ENCODE assay signal across 5 fruit fly cellular contexts in the genomic region with DNA sequence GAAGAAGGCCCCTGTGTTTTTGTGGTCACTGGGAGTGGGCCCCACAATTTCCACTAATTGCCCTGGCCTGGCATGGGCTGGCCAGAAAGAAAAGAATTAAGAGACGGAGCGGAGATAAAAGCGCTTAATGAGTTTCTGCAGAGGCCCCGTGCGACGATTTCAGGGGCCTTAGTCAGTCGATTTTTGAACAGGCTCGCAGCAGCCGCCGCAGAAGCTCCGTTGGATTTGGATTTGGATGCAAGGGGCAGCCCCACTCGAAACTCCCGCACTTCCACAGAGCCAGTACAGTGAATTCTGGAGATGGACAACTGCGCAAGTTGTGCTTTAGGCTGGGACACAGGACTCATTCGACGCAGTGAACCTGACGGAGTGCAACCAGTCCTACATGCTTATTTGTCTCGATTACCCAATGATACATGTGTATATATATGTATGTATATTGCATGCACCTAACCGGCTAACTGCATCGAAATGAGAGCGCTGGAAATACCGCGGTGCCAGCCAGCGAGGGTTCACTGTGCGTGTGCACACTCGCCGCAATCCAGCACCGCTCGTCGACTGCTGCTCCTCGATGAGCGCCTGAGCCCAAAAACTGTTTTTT.
TF ChIP-seq lines count a peak whose summit lies in the region.

No protein-coding gene starts in this region.

- no peak for TF ChIP-seq CTCF in whole organism, embryonic (GFP tag; optimal IDR thresholded peaks at IDR 0.05; lab: Kevin White, UChicago)

TF ChIP-seq in whole organism, adult, 20 proteins besides CTCF, POLR2A, EP300 and RAD21 (continues in another document):
- TF ChIP-seq CG33017 (tag; optimal IDR thresholded peaks at IDR 0.05; lab: Kevin White, UChicago), result no peak
- no peak for TF ChIP-seq CG7045 (GFP tag; optimal IDR thresholded peaks at IDR 0.05; lab: Kevin White, UChicago)
- TF ChIP-seq CG5204 (GFP tag; optimal IDR thresholded peaks at IDR 0.05; lab: Kevin White, UChicago), result no peak
- no peak for TF ChIP-seq bab1 (GFP tag; optimal IDR thresholded peaks at IDR 0.05; lab: Kevin White, UChicago)
- no peak for TF ChIP-seq ovo (GFP tag; optimal IDR thresholded peaks at IDR 0.05; lab: Kevin White, UChicago)
- no peak for TF ChIP-seq Clk (GFP tag; optimal IDR thresholded peaks at IDR 0.05; lab: Kevin White, UChicago)
- no peak for TF ChIP-seq Crg-1 (GFP tag; optimal IDR thresholded peaks at IDR 0.05; lab: Kevin White, UChicago)
- TF ChIP-seq CG11617 (GFP tag; optimal IDR thresholded peaks at IDR 0.05; lab: Kevin White, UChicago), result no peak
- peak; percentile 44 for TF ChIP-seq pad (GFP tag; optimal IDR thresholded peaks at IDR 0.05; lab: Kevin White, UChicago)
- no peak for TF ChIP-seq cic (GFP tag; optimal IDR thresholded peaks at IDR 0.05; lab: Kevin White, UChicago)
- TF ChIP-seq tj (GFP tag; optimal IDR thresholded peaks at IDR 0.05; lab: Kevin White, UChicago), result no peak
- TF ChIP-seq CG14711 (tag; optimal IDR thresholded peaks at IDR 0.05; lab: Kevin White, UChicago), result no peak
- TF ChIP-seq CG12768 (GFP tag; optimal IDR thresholded peaks at IDR 0.05; lab: Kevin White, UChicago), result no peak
- no peak for TF ChIP-seq kay (GFP tag; lab: Kevin White, UChicago; ENCODE audit: borderline replicate concordance)
- TF ChIP-seq CG1620 (GFP tag; optimal IDR thresholded peaks at IDR 0.05; lab: Kevin White, UChicago), result no peak
- TF ChIP-seq cnc (optimal IDR thresholded peaks at IDR 0.05; lab: Kevin White, UChicago), result no peak
- no peak for TF ChIP-seq Mnt (GFP tag; optimal IDR thresholded peaks at IDR 0.05; lab: Kevin White, UChicago)
- TF ChIP-seq Hr96 (GFP tag; optimal IDR thresholded peaks at IDR 0.05; lab: Kevin White, UChicago), result peak; percentile 22

TF ChIP-seq in whole organism, embryonic, 481 proteins besides CTCF, POLR2A, EP300 and RAD21 (continues in another document):
- TF ChIP-seq CG11723 (GFP tag; optimal IDR thresholded peaks at IDR 0.05; lab: Kevin White, UChicago) (no peak), vfl (GFP tag; optimal IDR thresholded peaks at IDR 0.05; lab: Kevin White, UChicago) (no peak), CG42726 (GFP tag; IDR thresholded peaks at IDR 0.05; lab: Robert Waterston, UW; ENCODE audit: partially characterized antibody) (no peak), grau (tag; optimal IDR thresholded peaks at IDR 0.05; lab: Kevin White, UChicago) (peak; percentile 98), CG1792 (GFP tag; optimal IDR thresholded peaks at IDR 0.05; lab: Kevin White, UChicago) (no peak), ewg (GFP tag; optimal IDR thresholded peaks at IDR 0.05; lab: Kevin White, UChicago) (peak; percentile 30), oc (tag; optimal IDR thresholded peaks at IDR 0.05; lab: Kevin White, UChicago) (no peak), CG12104 (GFP tag; optimal IDR thresholded peaks at IDR 0.05; lab: Kevin White, UChicago) (peak; percentile 40), CG2875 (GFP tag; optimal IDR thresholded peaks at IDR 0.05; lab: Kevin White, UChicago) (peak; percentile 55), tup (GFP tag; optimal IDR thresholded peaks at IDR 0.05; lab: Kevin White, UChicago) (no peak), CG12299 (tag; optimal IDR thresholded peaks at IDR 0.05; lab: Kevin White, UChicago) (no peak), Eip74EF (GFP tag; optimal IDR thresholded peaks at IDR 0.05; lab: Kevin White, UChicago) (no peak), tin (GFP tag; optimal IDR thresholded peaks at IDR 0.05; lab: Kevin White, UChicago) (peak; percentile 64), CG2116 (GFP tag; optimal IDR thresholded peaks at IDR 0.05; lab: Kevin White, UChicago) (no peak), CG8944 (GFP tag; optimal IDR thresholded peaks at IDR 0.05; lab: Kevin White, UChicago) (peak; percentile 53), CG6813 (GFP tag; optimal IDR thresholded peaks at IDR 0.05; lab: Kevin White, UChicago) (peak; percentile 45), Lpt (GFP tag; optimal IDR thresholded peaks at IDR 0.05; lab: Kevin White, UChicago) (no peak)

TF ChIP-seq in whole organism, prepupa, 60 proteins besides CTCF, POLR2A, EP300 and RAD21 (continues in another document):
- TF ChIP-seq CG10669 (GFP tag; optimal IDR thresholded peaks at IDR 0.05; lab: Kevin White, UChicago), result peak; percentile 74
- peak; percentile 84 for TF ChIP-seq Ets21C (GFP tag; optimal IDR thresholded peaks at IDR 0.05; lab: Kevin White, UChicago)
- peak; percentile 62 for TF ChIP-seq dsx (GFP tag; optimal IDR thresholded peaks at IDR 0.05; lab: Kevin White, UChicago; ENCODE audit: poor library complexity, severe bottlenecking)
- TF ChIP-seq dac (GFP tag; optimal IDR thresholded peaks at IDR 0.05; lab: Kevin White, UChicago), result peak; percentile 36
- peak; percentile 17 for TF ChIP-seq fd85E (GFP tag; optimal IDR thresholded peaks at IDR 0.05; lab: Kevin White, UChicago)
- TF ChIP-seq Eip93F (GFP tag; optimal IDR thresholded peaks at IDR 0.05; lab: Kevin White, UChicago), result peak; percentile 67
- peak; percentile 89 for TF ChIP-seq CG6792 (GFP tag; optimal IDR thresholded peaks at IDR 0.05; lab: Kevin White, UChicago)
- no peak for TF ChIP-seq CG6854 (GFP tag; optimal IDR thresholded peaks at IDR 0.05; lab: Kevin White, UChicago)
- no peak for TF ChIP-seq CG4318 (GFP tag; optimal IDR thresholded peaks at IDR 0.05; lab: Kevin White, UChicago)
- peak; percentile 85 for TF ChIP-seq CG11902 (GFP tag; optimal IDR thresholded peaks at IDR 0.05; lab: Kevin White, UChicago)
- TF ChIP-seq topi (GFP tag; optimal IDR thresholded peaks at IDR 0.05; lab: Kevin White, UChicago), result peak; percentile 89
- TF ChIP-seq Gug (GFP tag; IDR thresholded peaks at IDR 0.05; lab: Robert Waterston, UW), result peak; percentile 63; the same call in 1 of the 2 replicates
- TF ChIP-seq CG16779 (tag; optimal IDR thresholded peaks at IDR 0.05; lab: Kevin White, UChicago), result peak; percentile 51
- peak; percentile 71 for TF ChIP-seq vri (GFP tag; optimal IDR thresholded peaks at IDR 0.05; lab: Kevin White, UChicago)
- TF ChIP-seq CG32006 (GFP tag; optimal IDR thresholded peaks at IDR 0.05; lab: Kevin White, UChicago), result peak; percentile 86
- peak; percentile 90 for TF ChIP-seq CG31627 (GFP tag; optimal IDR thresholded peaks at IDR 0.05; lab: Kevin White, UChicago)
- TF ChIP-seq Hr4 (GFP tag; optimal IDR thresholded peaks at IDR 0.05; lab: Kevin White, UChicago), result peak; percentile 77

TF ChIP-seq in whole organism, pupa, 21 proteins besides CTCF, POLR2A, EP300 and RAD21 (continues in another document):
- TF ChIP-seq fd96Ca (GFP tag; IDR thresholded peaks at IDR 0.05; lab: Robert Waterston, UW), result peak; percentile 86
- TF ChIP-seq CG4496 (GFP tag; IDR thresholded peaks at IDR 0.05; lab: Robert Waterston, UW), result peak; percentile 85
- peak; percentile 79 for TF ChIP-seq Pif1B (GFP tag; optimal IDR thresholded peaks at IDR 0.05; lab: Kevin White, UChicago)
- TF ChIP-seq gl (tag; optimal IDR thresholded peaks at IDR 0.05; lab: Kevin White, UChicago), result peak; percentile 62
- peak; percentile 74 for TF ChIP-seq CG8301 (tag; optimal IDR thresholded peaks at IDR 0.05; lab: Kevin White, UChicago)
- peak; percentile 64 for TF ChIP-seq Snoo (tag; optimal IDR thresholded peaks at IDR 0.05; lab: Kevin White, UChicago)
- no peak for TF ChIP-seq D1 (tag; optimal IDR thresholded peaks at IDR 0.05; lab: Kevin White, UChicago)
- peak; percentile 77 for TF ChIP-seq CG14655 (GFP tag; optimal IDR thresholded peaks at IDR 0.05; lab: Kevin White, UChicago)
- peak; percentile 83 for TF ChIP-seq CG8159 (tag; optimal IDR thresholded peaks at IDR 0.05; lab: Kevin White, UChicago)
- TF ChIP-seq CG9948 (tag; optimal IDR thresholded peaks at IDR 0.05; lab: Kevin White, UChicago), result peak; percentile 75
- peak; percentile 78 for TF ChIP-seq CG15710 (tag; optimal IDR thresholded peaks at IDR 0.05; lab: Kevin White, UChicago)
- TF ChIP-seq CG10348 (GFP tag; IDR thresholded peaks at IDR 0.05; lab: Robert Waterston, UW), result 0 out of 2 replicates have a peak, but pooled peaks have one; percentile 33
- TF ChIP-seq CG13204 (GFP tag; optimal IDR thresholded peaks at IDR 0.05; lab: Kevin White, UChicago), result no peak
- TF ChIP-seq CG34367 (tag; optimal IDR thresholded peaks at IDR 0.05; lab: Kevin White, UChicago), result peak; percentile 78
- TF ChIP-seq CG17806 (tag; optimal IDR thresholded peaks at IDR 0.05; lab: Kevin White, UChicago), result peak; percentile 73
- TF ChIP-seq EcR (GFP tag; optimal IDR thresholded peaks at IDR 0.05; lab: Kevin White, UChicago), result no peak
- peak; percentile 51; the same call in 1 of the 2 replicates for TF ChIP-seq CG12605 (GFP tag; IDR thresholded peaks at IDR 0.05; lab: Robert Waterston, UW)
- TF ChIP-seq rn (GFP tag; IDR thresholded peaks at IDR 0.05; lab: Robert Waterston, UW), result peak; percentile 71
- peak; percentile 59 for TF ChIP-seq Ets98B (GFP tag; IDR thresholded peaks at IDR 0.05; lab: Robert Waterston, UW)

TF ChIP-seq in whole organism, wandering third instar larva, 38 proteins besides CTCF, POLR2A, EP300 and RAD21 (continues in another document):
- TF ChIP-seq jim (GFP tag; optimal IDR thresholded peaks at IDR 0.05; lab: Kevin White, UChicago) (no peak), HLH106 (tag; optimal IDR thresholded peaks at IDR 0.05; lab: Kevin White, UChicago) (peak; percentile 83), Vsx2 (GFP tag; optimal IDR thresholded peaks at IDR 0.05; lab: Kevin White, UChicago; ENCODE audit: partially characterized antibody) (peak; percentile 26), sage (GFP tag; optimal IDR thresholded peaks at IDR 0.05; lab: Kevin White, UChicago) (peak; percentile 44), h (GFP tag; optimal IDR thresholded peaks at IDR 0.05; lab: Kevin White, UChicago) (peak; percentile 83), ey (GFP tag; optimal IDR thresholded peaks at IDR 0.05; lab: Kevin White, UChicago) (peak; percentile 83), sv (GFP tag; optimal IDR thresholded peaks at IDR 0.05; lab: Kevin White, UChicago) (peak; percentile 31), Rel (GFP tag; optimal IDR thresholded peaks at IDR 0.05; lab: Kevin White, UChicago) (no peak), Rel (tag; optimal IDR thresholded peaks at IDR 0.05; lab: Kevin White, UChicago) (peak; percentile 83), OdsH (GFP tag; optimal IDR thresholded peaks at IDR 0.05; lab: Kevin White, UChicago) (peak; percentile 72), N (GFP tag; optimal IDR thresholded peaks at IDR 0.05; lab: Kevin White, UChicago) (no peak), Dif (GFP tag; optimal IDR thresholded peaks at IDR 0.05; lab: Kevin White, UChicago; ENCODE audit: partially characterized antibody) (no peak), Myc (optimal IDR thresholded peaks at IDR 0.05; lab: Kevin White, UChicago) (no peak), dl (GFP tag; optimal IDR thresholded peaks at IDR 0.05; lab: Kevin White, UChicago; ENCODE audit: insufficient read depth in 1 of 2, partially characterized antibody in 2 of 2) (no peak), Hr78 (GFP tag; optimal IDR thresholded peaks at IDR 0.05; lab: Kevin White, UChicago) (no peak), rgr (GFP tag; optimal IDR thresholded peaks at IDR 0.05; lab: Kevin White, UChicago) (peak; percentile 62), lola (GFP tag; optimal IDR thresholded peaks at IDR 0.05; lab: Kevin White, UChicago) (no peak), foxo (GFP tag; optimal IDR thresholded peaks at IDR 0.05; lab: Kevin White, UChicago) (peak in 1 of 2 experiments; percentile 83), CG9705 (GFP tag; optimal IDR thresholded peaks at IDR 0.05; lab: Kevin White, UChicago) (peak; percentile 69), woc (GFP tag; optimal IDR thresholded peaks at IDR 0.05; lab: Kevin White, UChicago) (peak; percentile 98)
